Worm (Caenorhabditis elegans): ENCODE data around the gene sra-37.

ce11 chrX:13893256-13893655, at the start of gene sra-37:
- TF ChIP-seq lin-32 (GFP tag; optimal IDR thresholded peaks at IDR 0.05) (no peak), unc-120 (tag; optimal IDR thresholded peaks at IDR 0.05; ENCODE audit: poor library complexity, severe bottlenecking) (no peak), nhr-237 (tag; optimal IDR thresholded peaks at IDR 0.05) (no peak)
